Worm (Caenorhabditis elegans) whole organism, mixed stage, embryonic: ENCODE measurements around the gene C09E7.7.

Experiments
- M03D4.4 ChIP-seq: sonication (generic microtip); optimal IDR thresholded peaks from 2 replicates; lab custom pipeline; 2017; ENCODE audit warnings: mild to moderate bottlenecking, missing genetic modification characterization, missing compliant biosample characterization
- blmp-1 ChIP-seq: fragments of 150-350 bp; optimal IDR thresholded peaks from 2 replicates; lab custom pipeline; 2014; ENCODE audit warnings: missing biosample characterization, missing genetic modification characterization
- ceh-39 ChIP-seq: fragments of 150-350 bp; optimal IDR thresholded peaks from 2 replicates; lab custom pipeline; 2014; ENCODE audit warnings: missing biosample characterization, missing genetic modification characterization
- ceh-83 ChIP-seq: fragments of 200-800 bp; sonication (Bioruptor generic); optimal IDR thresholded peaks from 2 replicates; lab custom pipeline; 2018; ENCODE audit warnings: mild to moderate bottlenecking, missing genetic modification characterization, missing compliant biosample characterization
- ces-1 ChIP-seq: fragments of 150-350 bp; optimal IDR thresholded peaks from 2 replicates; lab custom pipeline; 2014; ENCODE audit warnings: missing biosample characterization, missing genetic modification reagents, missing genetic modification characterization
- cnd-1 ChIP-seq: fragments of 200-800 bp; sonication (Bioruptor generic); optimal IDR thresholded peaks from 2 replicates; lab custom pipeline; 2018; ENCODE audit warnings: mild to moderate bottlenecking, missing genetic modification characterization, missing compliant biosample characterization
- drap-1 ChIP-seq: fragments of 200-800 bp; sonication (Bioruptor generic); optimal IDR thresholded peaks from 3 replicates; lab custom pipeline; 2018; ENCODE audit warnings: mild to moderate bottlenecking, missing genetic modification characterization, missing compliant biosample characterization
- elt-1 ChIP-seq: sonication (generic microtip); optimal IDR thresholded peaks from 2 replicates; lab custom pipeline; 2017; ENCODE audit warnings: missing genetic modification characterization, mild to moderate bottlenecking, missing compliant biosample characterization, antibody characterized with exemption, moderate library complexity, borderline replicate concordance; ENCODE audit not compliant: insufficient read depth
- elt-3 ChIP-seq: fragments of 150-350 bp; optimal IDR thresholded peaks from 2 replicates; lab custom pipeline; 2014; ENCODE audit warnings: missing biosample characterization, missing genetic modification characterization
- flh-1 ChIP-seq: fragments of 200-800 bp; sonication (Bioruptor generic); optimal IDR thresholded peaks from 2 replicates; lab custom pipeline; 2018; ENCODE audit warnings: mild to moderate bottlenecking, missing genetic modification characterization, moderate library complexity, missing compliant biosample characterization
- hlh-1 ChIP-seq: fragments of 150-350 bp; optimal IDR thresholded peaks from 2 replicates; lab custom pipeline; 2014; ENCODE audit warnings: missing biosample characterization, missing genetic modification reagents, missing genetic modification characterization
- lin-13 ChIP-seq: fragments of 150-350 bp; optimal IDR thresholded peaks from 2 replicates; lab custom pipeline; 2014; ENCODE audit warnings: missing biosample characterization, missing genetic modification characterization
- lin-32 ChIP-seq: fragments of 200-800 bp; sonication (Bioruptor generic); optimal IDR thresholded peaks from 2 replicates; lab custom pipeline; 2018; ENCODE audit warnings: mild to moderate bottlenecking, missing genetic modification characterization, missing compliant biosample characterization
- lsy-2 ChIP-seq: fragments of 150-350 bp; optimal IDR thresholded peaks from 2 replicates; lab custom pipeline; 2014; ENCODE audit warnings: missing biosample characterization, missing genetic modification characterization
- mab-5 ChIP-seq: fragments of 150-350 bp; optimal IDR thresholded peaks from 2 replicates; lab custom pipeline; 2014; ENCODE audit warnings: missing biosample characterization, missing genetic modification characterization
- mls-2 ChIP-seq: sonication (generic microtip); optimal IDR thresholded peaks from 2 replicates; lab custom pipeline; 2016; ENCODE audit warnings: mild to moderate bottlenecking, missing genetic modification characterization, moderate library complexity, missing compliant biosample characterization
- nhr-12 ChIP-seq: fragments of 150-350 bp; optimal IDR thresholded peaks from 2 replicates; lab custom pipeline; 2014; ENCODE audit warnings: missing biosample characterization, missing genetic modification characterization
- nhr-2 ChIP-seq: fragments of 150-350 bp; optimal IDR thresholded peaks from 2 replicates; lab custom pipeline; 2014; ENCODE audit warnings: missing biosample characterization, missing genetic modification characterization
- nhr-237 ChIP-seq: fragments of 150-350 bp; optimal IDR thresholded peaks from 2 replicates; lab custom pipeline; 2014; ENCODE audit warnings: missing biosample characterization, missing genetic modification characterization
- nhr-28 ChIP-seq: fragments of 150-350 bp; optimal IDR thresholded peaks from 2 replicates; lab custom pipeline; 2014; ENCODE audit warnings: missing biosample characterization, missing genetic modification characterization
- nhr-76 ChIP-seq: sonication (generic microtip); optimal IDR thresholded peaks from 2 replicates; lab custom pipeline; 2017; ENCODE audit warnings: missing biosample characterization, missing genetic modification characterization
- pha-4 ChIP-seq: fragments of 150-350 bp; optimal IDR thresholded peaks from 2 replicates; lab custom pipeline; 2018; ENCODE audit warnings: missing biosample characterization, missing genetic modification reagents, missing genetic modification characterization
- sem-2 ChIP-seq: fragments of 200-800 bp; sonication (Bioruptor generic); optimal IDR thresholded peaks from 2 replicates; lab custom pipeline; 2018; ENCODE audit warnings: mild to moderate bottlenecking, missing genetic modification characterization, missing compliant biosample characterization
- snpc-4 ChIP-seq: fragments of 150-350 bp; optimal IDR thresholded peaks from 2 replicates; lab custom pipeline; 2014; ENCODE audit warnings: missing biosample characterization, missing genetic modification characterization
- sptf-1 ChIP-seq: sonication (generic microtip); optimal IDR thresholded peaks from 2 replicates; lab custom pipeline; 2017; ENCODE audit warnings: mild to moderate bottlenecking, missing genetic modification characterization, moderate library complexity, missing compliant biosample characterization
- tbx-8 ChIP-seq: fragments of 200-800 bp; sonication (Bioruptor generic); optimal IDR thresholded peaks from 2 replicates; lab custom pipeline; 2018; ENCODE audit warnings: mild to moderate bottlenecking, missing genetic modification characterization, moderate library complexity, missing compliant biosample characterization
- unc-39 ChIP-seq: fragments of 150-350 bp; optimal IDR thresholded peaks from 2 replicates; lab custom pipeline; 2014; ENCODE audit warnings: missing biosample characterization, missing genetic modification characterization
- zip-8 ChIP-seq: fragments of 150-350 bp; optimal IDR thresholded peaks from 2 replicates; lab custom pipeline; 2014; ENCODE audit warnings: missing biosample characterization, missing genetic modification characterization
- ztf-11 ChIP-seq: fragments of 150-350 bp; optimal IDR thresholded peaks from 2 replicates; lab custom pipeline; 2014; ENCODE audit warnings: missing biosample characterization, missing genetic modification characterization

C09E7.7 gene

DNA sequence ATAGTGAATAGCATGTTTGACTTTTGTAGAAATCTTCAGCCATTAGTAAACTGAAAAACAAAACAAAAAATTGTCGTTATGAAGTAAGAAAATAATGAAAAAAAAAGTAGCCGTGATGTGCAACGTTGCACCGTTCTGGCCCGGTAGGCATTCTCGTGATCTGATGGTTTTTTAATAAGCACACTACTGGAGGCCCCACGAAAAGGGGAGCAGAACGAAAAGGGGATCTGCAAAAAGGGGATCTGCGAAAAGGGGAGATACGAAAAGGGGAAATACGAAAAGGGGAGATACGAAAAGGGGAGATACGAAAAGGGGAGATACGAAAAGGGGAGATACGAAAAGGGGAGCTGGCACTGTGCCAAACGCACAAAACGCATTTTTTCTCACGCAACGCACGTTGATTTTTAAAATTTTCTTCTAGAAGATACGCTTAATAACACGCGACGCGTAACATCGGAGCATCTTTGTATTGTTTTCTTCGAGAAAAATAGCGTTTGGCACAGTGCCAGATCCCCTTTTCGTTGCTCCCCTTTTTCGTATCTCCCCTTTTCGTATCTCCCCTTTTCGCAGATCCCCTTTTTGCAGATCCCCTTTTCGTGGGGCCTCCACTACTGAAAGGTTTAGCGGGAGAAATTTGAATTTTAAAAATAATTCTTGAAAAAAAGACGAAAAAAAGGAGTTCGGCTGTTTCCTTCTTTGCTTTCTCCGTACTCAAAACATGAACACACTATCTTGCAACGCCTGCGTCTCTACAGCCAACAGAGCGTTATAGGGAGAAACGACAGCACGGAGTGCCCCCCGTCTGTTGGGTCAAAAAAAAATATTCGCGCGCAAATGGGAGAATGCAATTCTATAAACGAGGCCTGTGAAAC is at the start of gene C09E7.7:
C09E7.7 (minus strand) TSS at position 57 of the 872 bp plus-strand sequence.
- TF ChIP-seq sem-2 (GFP tag; lab: Kevin White, UChicago), result peak; percentile 13
- peak; percentile 38 for TF ChIP-seq mls-2
- peak; percentile 67 for TF ChIP-seq sptf-1
- TF ChIP-seq drap-1, result peak; percentile 35
- TF ChIP-seq lin-13 (tag; lab: Kevin White, UChicago), result peak; percentile 40
- TF ChIP-seq ces-1 (GFP tag; lab: Kevin White, UChicago), result peak; percentile 27
- TF ChIP-seq cnd-1 (tag; lab: Kevin White, UChicago), result peak; percentile 47

DNA sequence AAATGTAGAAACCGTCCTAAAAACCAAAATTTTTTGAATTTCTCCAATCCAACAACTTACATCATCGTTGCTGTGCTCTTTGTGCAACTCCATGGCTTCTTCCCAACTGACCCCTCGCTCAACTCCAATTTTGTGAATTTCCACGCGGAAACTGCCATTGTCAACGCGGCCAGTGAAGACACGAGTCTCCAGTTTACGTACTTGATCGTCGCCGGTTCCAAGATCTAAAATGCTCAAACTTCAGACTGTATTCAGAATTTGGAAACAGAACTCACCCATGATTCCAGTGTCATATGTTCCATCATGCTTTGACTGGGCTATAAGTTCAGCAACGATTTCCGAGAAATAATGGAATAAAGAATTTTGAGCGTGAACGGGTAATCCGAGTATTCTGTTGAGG is 43.0 kb upstream of the C09E7.7 start:
- TF ChIP-seq sptf-1 (no peak), drap-1 (no peak), lsy-2 (tag; lab: Kevin White, UChicago) (no peak), blmp-1 (tag; lab: Kevin White, UChicago) (no peak), M03D4.4 (tag; lab: Kevin White, UChicago) (no peak), nhr-2 (no peak)

DNA sequence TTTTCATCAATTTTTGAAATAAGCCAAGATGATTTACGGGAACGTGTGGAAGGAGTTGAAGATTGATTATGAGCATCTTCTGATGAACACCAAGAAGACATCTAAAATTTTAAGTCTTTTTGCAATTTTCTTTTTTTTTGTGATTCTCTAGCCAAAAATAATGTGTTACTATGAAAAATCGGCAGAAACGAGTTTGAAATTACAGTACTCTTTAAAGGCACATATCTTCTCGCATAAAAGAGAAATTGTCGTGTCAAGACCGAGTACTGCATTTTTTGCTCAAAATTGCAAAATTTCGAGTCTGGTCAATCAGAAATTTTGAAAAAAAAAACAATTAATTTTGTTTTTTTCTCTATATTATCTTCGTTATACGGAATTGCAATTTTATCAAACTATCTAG is 41.0 kb upstream of the C09E7.7 start, which contains the start of gene F20H11.1:
F20H11.1 (minus strand) TSS at position 101 of the 400 bp plus-strand sequence.
- no peak for TF ChIP-seq flh-1 (GFP tag; lab: Kevin White, UChicago)
- no peak for TF ChIP-seq mab-5 (tag; lab: Kevin White, UChicago)
- no peak for TF ChIP-seq nhr-28 (tag; lab: Kevin White, UChicago)
- no peak for TF ChIP-seq unc-39 (tag; lab: Kevin White, UChicago)
- no peak for TF ChIP-seq tbx-8
- TF ChIP-seq nhr-12 (tag; lab: Kevin White, UChicago), result no peak
- no peak for TF ChIP-seq zip-8 (tag; lab: Kevin White, UChicago)
- no peak for TF ChIP-seq hlh-1 (tag; lab: Kevin White, UChicago)
- no peak for TF ChIP-seq nhr-76 (tag; lab: Kevin White, UChicago)
- TF ChIP-seq, all 35 proteins: peak for 0

DNA sequence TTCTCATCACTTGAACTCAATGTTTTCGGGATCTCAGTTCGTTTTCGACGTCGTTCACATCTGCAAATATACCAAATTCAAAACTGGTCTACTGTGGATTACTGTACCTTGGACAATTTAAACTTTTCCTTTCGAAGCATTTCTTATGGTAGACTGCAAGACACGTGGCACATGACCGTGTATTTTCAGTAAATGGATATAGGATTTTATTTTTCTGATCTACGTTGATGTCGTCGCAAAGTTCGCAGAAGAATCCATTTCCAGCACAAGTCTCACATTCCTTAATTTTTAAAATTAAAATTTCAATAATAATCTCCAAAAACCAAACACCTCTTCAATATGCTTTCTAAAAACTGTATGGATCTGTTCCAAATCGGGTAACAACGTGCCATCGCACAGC is 38.5 kb upstream of the C09E7.7 start:
- TF ChIP-seq snpc-4, result no peak
- no peak for TF ChIP-seq nhr-237
- no peak for TF ChIP-seq sptf-1
- TF ChIP-seq sem-2 (GFP tag; lab: Kevin White, UChicago), result no peak
- no peak for TF ChIP-seq lsy-2 (tag; lab: Kevin White, UChicago)

DNA sequence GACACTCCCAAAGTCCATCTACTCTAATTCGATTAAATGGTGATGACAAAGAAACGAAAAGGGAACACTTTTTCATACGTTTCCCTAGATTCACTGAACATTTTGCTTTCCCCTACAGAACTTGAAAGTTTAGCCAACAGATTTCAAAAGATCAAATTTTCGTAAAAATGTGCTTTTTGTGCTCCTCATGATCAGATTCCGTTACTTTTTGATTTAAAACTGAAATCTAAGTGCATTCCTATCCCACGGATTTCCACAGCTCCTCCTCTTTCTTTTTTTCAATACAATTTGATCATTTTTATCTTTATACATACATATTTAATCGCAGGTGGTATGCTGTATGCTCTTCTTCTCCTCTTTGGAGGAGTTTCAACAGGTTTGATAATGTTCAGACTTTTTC is 36.5 kb upstream of the C09E7.7 start, which contains the start of gene ddo-3:
ddo-3 (plus strand) TSS at position 301 of the 400 bp plus-strand sequence.
- TF ChIP-seq sem-2 (GFP tag; lab: Kevin White, UChicago) (no peak), elt-3 (tag; lab: Kevin White, UChicago) (no peak), zip-8 (tag; lab: Kevin White, UChicago) (no peak), drap-1 (no peak), pha-4 (tag; lab: Kevin White, UChicago) (no peak), mab-5 (tag; lab: Kevin White, UChicago) (no peak), ceh-39 (tag; lab: Kevin White, UChicago) (no peak), lsy-2 (tag; lab: Kevin White, UChicago) (no peak), flh-1 (GFP tag; lab: Kevin White, UChicago) (no peak), nhr-237 (no peak)

DNA sequence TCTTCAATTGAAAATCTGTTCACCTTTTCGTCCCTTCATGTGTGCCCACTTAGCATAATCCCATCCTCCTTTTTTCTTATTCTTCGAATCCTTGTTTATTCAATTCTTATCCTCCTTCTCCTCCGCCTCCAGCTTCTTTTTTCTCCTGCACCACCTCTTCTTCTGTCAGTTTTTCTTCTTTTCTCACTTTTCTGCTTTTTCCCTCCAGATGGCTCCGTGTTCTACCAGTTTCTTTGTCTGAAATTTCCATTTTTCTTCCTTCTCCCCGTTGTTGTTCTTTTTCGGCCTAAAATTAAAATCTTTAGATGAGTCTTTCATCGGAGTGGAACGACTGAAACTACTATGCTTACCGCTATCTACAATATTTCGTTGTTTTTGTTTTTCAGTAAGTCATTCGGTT is 30.5 kb upstream of the C09E7.7 start, which contains the start of gene acr-21:
acr-21 (plus strand) TSS at position 301 of the 400 bp plus-strand sequence.
- TF ChIP-seq pha-4 (tag; lab: Kevin White, UChicago), result no peak
- no peak for TF ChIP-seq unc-39 (tag; lab: Kevin White, UChicago)
- no peak for TF ChIP-seq lin-13 (tag; lab: Kevin White, UChicago)
- no peak for TF ChIP-seq M03D4.4 (tag; lab: Kevin White, UChicago)
- no peak for TF ChIP-seq nhr-237
- no peak for TF ChIP-seq elt-1 (tag; lab: Kevin White, UChicago)
- TF ChIP-seq ztf-11 (tag; lab: Kevin White, UChicago), result no peak
- TF ChIP-seq lin-32, result no peak
- TF ChIP-seq ceh-83 (GFP tag; lab: Kevin White, UChicago), result no peak
- no peak for TF ChIP-seq lsy-2 (tag; lab: Kevin White, UChicago)
- TF ChIP-seq, all 35 proteins: peak for 0
